Worm (Caenorhabditis elegans) whole organism, L3 larva: Measurements from ENCODE around the gene let-23.

Source experiments
- R02D3.7 ChIP-seq: fragments of 150-350 bp; optimal IDR thresholded peaks from 2 replicates; lab custom pipeline; 2014; ENCODE audit warnings: missing biosample characterization, missing genetic modification characterization
- ama-1 ChIP-seq: fragments of 150-350 bp; optimal IDR thresholded peaks from 2 replicates; lab custom pipeline; 2018
- ceh-28 ChIP-seq: fragments of 150-350 bp; optimal IDR thresholded peaks from 2 replicates; lab custom pipeline; 2014; ENCODE audit warnings: missing biosample characterization, missing genetic modification reagents, missing genetic modification characterization
- ceh-82 ChIP-seq: fragments of 150-350 bp; optimal IDR thresholded peaks from 2 replicates; lab custom pipeline; 2014; ENCODE audit warnings: missing biosample characterization, missing genetic modification characterization
- ceh-9 ChIP-seq: sonication (generic microtip); optimal IDR thresholded peaks from 2 replicates; lab custom pipeline; 2018; ENCODE audit warnings: missing biosample characterization, missing genetic modification characterization
- elt-1 ChIP-seq: fragments of 150-350 bp; optimal IDR thresholded peaks from 2 replicates; lab custom pipeline; 2014; ENCODE audit warnings: missing biosample characterization, missing genetic modification characterization
- elt-3 ChIP-seq, 3 experiments: fragments of 150-350 bp in 1 of 3; sonication (generic microtip) in 2 of 3; optimal IDR thresholded peaks; 2 replicates in 2 of 3; 4 replicates in 1 of 3; lab custom pipeline; 2014 to 2017; ENCODE audit warnings: missing biosample characterization in 3 of 3, missing genetic modification characterization in 3 of 3
- fkh-10 ChIP-seq: sonication (generic microtip); optimal IDR thresholded peaks from 2 replicates; lab custom pipeline; 2017; ENCODE audit warnings: missing biosample characterization, missing genetic modification reagents, missing genetic modification characterization
- fkh-2 ChIP-seq: fragments of 150-350 bp; optimal IDR thresholded peaks from 2 replicates; lab custom pipeline; 2014; ENCODE audit warnings: missing biosample characterization, missing genetic modification reagents, missing genetic modification characterization
- nhr-12 ChIP-seq: fragments of 150-350 bp; optimal IDR thresholded peaks from 2 replicates; lab custom pipeline; 2014; ENCODE audit warnings: missing biosample characterization, missing genetic modification characterization
- sea-2 ChIP-seq: fragments of 150-350 bp; sonication (generic microtip); optimal IDR thresholded peaks from 4 replicates; lab custom pipeline; 2014; ENCODE audit warnings: missing biosample characterization, missing genetic modification reagents, missing genetic modification characterization
- snpc-4 ChIP-seq: fragments of 150-350 bp; optimal IDR thresholded peaks from 2 replicates; lab custom pipeline; 2014; ENCODE audit warnings: missing biosample characterization, missing genetic modification characterization
- ztf-11 ChIP-seq: fragments of 150-350 bp; optimal IDR thresholded peaks from 2 replicates; lab custom pipeline; 2014; ENCODE audit warnings: missing biosample characterization, missing genetic modification characterization
- ztf-4 ChIP-seq: fragments of 150-350 bp; optimal IDR thresholded peaks from 2 replicates; lab custom pipeline; 2014; ENCODE audit warnings: missing biosample characterization, missing genetic modification characterization

let-23 gene

DNA sequence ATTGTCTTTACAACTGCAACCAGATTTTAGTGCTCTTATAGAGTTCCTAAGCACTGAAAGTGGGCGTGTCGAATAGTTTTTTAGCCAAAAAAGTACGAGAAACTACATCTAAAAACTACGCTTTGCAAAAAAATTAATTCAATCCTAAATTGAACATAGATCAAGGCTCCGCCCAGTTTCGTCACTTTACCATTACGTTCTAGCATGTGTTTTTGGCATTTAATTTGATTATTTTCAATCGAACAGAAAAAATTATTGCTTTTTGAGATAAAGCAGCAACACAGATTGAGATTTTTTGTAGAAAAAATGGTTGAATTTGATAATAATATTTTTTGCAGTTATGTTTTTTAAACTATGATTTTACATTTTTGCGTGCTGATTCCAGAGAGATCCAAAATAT, 56.9 kb downstream of the let-23 start, which contains the start of gene nlp-82:
Gene nlp-82, minus strand, starts transcription at position 101 of the 400 bp plus-strand sequence.
- no peak for TF ChIP-seq nhr-12 (tag; lab: Kevin White, UChicago)
- TF ChIP-seq sea-2, result no peak
- no peak for TF ChIP-seq elt-3 (tag; optimal IDR thresholded peaks at IDR 0.05; lab: Kevin White, UChicago)
- no peak for TF ChIP-seq ztf-11 (tag; lab: Kevin White, UChicago)
- TF ChIP-seq R02D3.7 (tag; lab: Kevin White, UChicago), result no peak
- TF ChIP-seq snpc-4 (tag; lab: Kevin White, UChicago), result no peak
- no peak for TF ChIP-seq fkh-10 (GFP tag; lab: Kevin White, UChicago)
- TF ChIP-seq ama-1, result no peak
- TF ChIP-seq ztf-4, result no peak
- no peak for TF ChIP-seq ceh-9 (tag; lab: Kevin White, UChicago)
- no peak for TF ChIP-seq fkh-2 (tag; lab: Kevin White, UChicago)
- no peak for TF ChIP-seq elt-1 (tag; lab: Kevin White, UChicago)
- TF ChIP-seq ceh-82, result no peak
- no peak for TF ChIP-seq ceh-28
